Worm (Caenorhabditis elegans) whole organism, mixed stage, embryonic: Measurements from ENCODE around the gene F11C1.9.

ENCODE experiments used
- unc-62 ChIP-seq: fragments of 150-350 bp; optimal IDR thresholded peaks from 2 replicates; lab custom pipeline; 2014; ENCODE audit warnings: missing biosample characterization, missing genetic modification reagents, missing genetic modification characterization
- ztf-11 ChIP-seq: fragments of 150-350 bp; optimal IDR thresholded peaks from 2 replicates; lab custom pipeline; 2014; ENCODE audit warnings: missing biosample characterization, missing genetic modification characterization

- TF ChIP-seq ztf-11 = no peak
- TF ChIP-seq unc-62 (GFP tag; lab: Kevin White, UChicago) = no peak
These were observed 48.6 kb downstream of the F11C1.9 start for ce11 chrX:12928753-12929152.
